Fruit fly (Drosophila melanogaster) whole organism, embryonic: Measurements from ENCODE around the gene CG9518.

ENCODE experiments used
- BtbVII ChIP-seq: fragments of 200-800 bp; sonication (Bioruptor generic); optimal IDR thresholded peaks from 3 replicates; lab custom pipeline; 2017; ENCODE audit warnings: missing biosample characterization, mild to moderate bottlenecking, missing genetic modification characterization
- C15 ChIP-seq: fragments of 200-800 bp; sonication (Bioruptor generic); IDR thresholded peaks from 3 replicates; pipeline ENCODE4 v1.3.6; 2022; ENCODE audit warnings: missing biosample characterization, missing genetic modification characterization
- CG10543 ChIP-seq: fragments of 200-800 bp; sonication (Bioruptor generic); optimal IDR thresholded peaks from 3 replicates; lab custom pipeline; 2017; ENCODE audit warnings: missing biosample characterization, mild to moderate bottlenecking, missing genetic modification characterization, moderate library complexity
- CG11456 ChIP-seq: fragments of 200-800 bp; sonication (Bioruptor generic); IDR thresholded peaks from 3 replicates; pipeline ENCODE4 v1.3.6; 2022; ENCODE audit warnings: missing biosample characterization, missing genetic modification characterization
- CG11696 ChIP-seq: fragments of 200-800 bp; sonication (Bioruptor generic); IDR thresholded peaks from 2 replicates; pipeline ENCODE4 v1.3.6; 2022; ENCODE audit warnings: missing biosample characterization, missing genetic modification characterization
- CG12659 ChIP-seq: fragments of 200-800 bp; sonication (Bioruptor generic); optimal IDR thresholded peaks from 3 replicates; lab custom pipeline; 2017; ENCODE audit warnings: mild to moderate bottlenecking, missing biosample characterization, missing genetic modification reagents, missing genetic modification characterization
- CG14860 ChIP-seq: fragments of 200-800 bp; sonication (Bioruptor generic); IDR thresholded peaks from 3 replicates; pipeline ENCODE4 v1.3.6; 2022; ENCODE audit warnings: missing biosample characterization, missing genetic modification characterization; ENCODE audit not compliant: partially characterized antibody
- CG1529 ChIP-seq: fragments of 200-800 bp; sonication (Bioruptor generic); optimal IDR thresholded peaks from 3 replicates; lab custom pipeline; 2018; ENCODE audit warnings: missing biosample characterization, missing genetic modification characterization
- CG1647 ChIP-seq: fragments of 200-800 bp; sonication (Bioruptor generic); optimal IDR thresholded peaks from 3 replicates; lab custom pipeline; 2016; ENCODE audit warnings: missing biosample characterization, missing genetic modification characterization
- CG1792 ChIP-seq: fragments of 200-800 bp; sonication (Bioruptor generic); optimal IDR thresholded peaks from 2 replicates; lab custom pipeline; 2016; ENCODE audit warnings: missing biosample characterization, missing genetic modification characterization
- CG2116 ChIP-seq: fragments of 200-800 bp; sonication (Bioruptor generic); optimal IDR thresholded peaks from 3 replicates; lab custom pipeline; 2018; ENCODE audit warnings: missing biosample characterization, mild to moderate bottlenecking, missing genetic modification characterization
- CG2120 ChIP-seq: fragments of 200-800 bp; sonication (Bioruptor generic); optimal IDR thresholded peaks from 3 replicates; lab custom pipeline; 2016; ENCODE audit warnings: missing biosample characterization, missing genetic modification characterization
- CG31388 ChIP-seq: fragments of 200-800 bp; sonication (Bioruptor generic); optimal IDR thresholded peaks from 2 replicates; lab custom pipeline; 2016; ENCODE audit warnings: missing biosample characterization, missing genetic modification characterization
- CG3281 ChIP-seq: fragments of 200-800 bp; sonication (Bioruptor generic); optimal IDR thresholded peaks from 3 replicates; lab custom pipeline; 2017; ENCODE audit warnings: missing biosample characterization, mild to moderate bottlenecking, missing genetic modification characterization
- CG33213 ChIP-seq: fragments of 200-800 bp; sonication (Bioruptor generic); optimal IDR thresholded peaks from 3 replicates; lab custom pipeline; 2016; ENCODE audit warnings: missing biosample characterization, missing genetic modification characterization
- CG3838 ChIP-seq: fragments of 200-800 bp; sonication (Bioruptor generic); optimal IDR thresholded peaks from 3 replicates; lab custom pipeline; 2016; ENCODE audit warnings: missing biosample characterization, missing genetic modification characterization
- CG6254 ChIP-seq: fragments of 200-800 bp; sonication (Bioruptor generic); optimal IDR thresholded peaks from 3 replicates; lab custom pipeline; 2017; ENCODE audit warnings: mild to moderate bottlenecking, missing biosample characterization, missing genetic modification reagents, missing genetic modification characterization
- CG6765 ChIP-seq: fragments of 200-800 bp; sonication (Bioruptor generic); optimal IDR thresholded peaks from 3 replicates; lab custom pipeline; 2017; ENCODE audit warnings: missing biosample characterization, mild to moderate bottlenecking, missing genetic modification characterization
- CG7745 ChIP-seq: fragments of 200-800 bp; sonication (Bioruptor generic); optimal IDR thresholded peaks from 2 replicates; lab custom pipeline; 2018; ENCODE audit warnings: missing biosample characterization, mild to moderate bottlenecking, missing genetic modification characterization, moderate library complexity
- CG8924 ChIP-seq: fragments of 200-800 bp; optimal IDR thresholded peaks from 3 replicates; lab custom pipeline; 2019; ENCODE audit warnings: missing biosample characterization, mild to moderate bottlenecking, missing genetic modification characterization, moderate library complexity
- E2f1 ChIP-seq: fragments of 200-800 bp; sonication (Bioruptor generic); IDR thresholded peaks from 2 replicates; pipeline ENCODE4 v1.3.6; 2022; ENCODE audit warnings: missing biosample characterization, missing genetic modification characterization
- Elba2 ChIP-seq: fragments of 200-800 bp; sonication (Bioruptor generic); optimal IDR thresholded peaks from 3 replicates; lab custom pipeline; 2016; ENCODE audit warnings: missing biosample characterization, missing genetic modification characterization
- GATAe ChIP-seq: fragments of 200-800 bp; sonication (Bioruptor generic); conservative IDR thresholded peaks from 2 replicates; pipeline ENCODE4 v1.3.6; 2022; ENCODE audit warnings: missing biosample characterization, missing genetic modification characterization
- Gug ChIP-seq: fragments of 200-800 bp; sonication (Bioruptor generic); IDR thresholded peaks from 4 replicates; pipeline ENCODE4 v1.3.6; 2022; ENCODE audit warnings: missing biosample characterization, missing genetic modification characterization
- HLH54F ChIP-seq: fragments of 200-800 bp; sonication (Bioruptor generic); optimal IDR thresholded peaks from 3 replicates; lab custom pipeline; 2016; ENCODE audit warnings: missing biosample characterization, missing genetic modification characterization
- Hey ChIP-seq: fragments of 200-800 bp; sonication (Bioruptor generic); optimal IDR thresholded peaks from 3 replicates; lab custom pipeline; 2018; ENCODE audit warnings: missing biosample characterization, mild to moderate bottlenecking, missing genetic modification characterization
- Mad ChIP-seq: fragments of 200-800 bp; sonication (Bioruptor generic); optimal IDR thresholded peaks from 2 replicates; lab custom pipeline; 2016; ENCODE audit warnings: missing biosample characterization, missing genetic modification characterization
- Med ChIP-seq: fragments of 200-800 bp; sonication (Bioruptor generic); peaks from one replicate; lab custom pipeline; 2016; ENCODE audit warnings: missing biosample characterization, missing genetic modification characterization, mild to moderate bottlenecking, inconsistent platforms, moderate library complexity
- Nf-YB ChIP-seq: fragments of 200-800 bp; sonication (Bioruptor generic); optimal IDR thresholded peaks from 3 replicates; lab custom pipeline; 2019; ENCODE audit warnings: missing biosample characterization, mild to moderate bottlenecking, missing genetic modification characterization, moderate library complexity
- ac ChIP-seq: fragments of 200-800 bp; sonication (Bioruptor generic); optimal IDR thresholded peaks from 3 replicates; lab custom pipeline; 2017; ENCODE audit warnings: missing biosample characterization, mild to moderate bottlenecking, missing genetic modification characterization
- ara ChIP-seq: fragments of 200-800 bp; sonication (Bioruptor generic); IDR thresholded peaks from 2 replicates; pipeline ENCODE4 v1.3.6; 2022; ENCODE audit warnings: missing biosample characterization, missing genetic modification characterization
- btn ChIP-seq: fragments of 200-800 bp; sonication (Bioruptor generic); optimal IDR thresholded peaks from 2 replicates; lab custom pipeline; 2016; ENCODE audit warnings: missing biosample characterization, missing genetic modification characterization
- cato ChIP-seq: fragments of 200-800 bp; sonication (Bioruptor generic); optimal IDR thresholded peaks from 2 replicates; lab custom pipeline; 2016; ENCODE audit warnings: missing biosample characterization, missing genetic modification characterization, borderline replicate concordance
- chif ChIP-seq, 2 experiments: fragments of 200-800 bp; sonication (Bioruptor generic); optimal IDR thresholded peaks; 3 replicates each; lab custom pipeline; 2016; ENCODE audit warnings: missing biosample characterization in 2 of 2, missing genetic modification characterization in 2 of 2
- ci ChIP-seq: fragments of 200-800 bp; sonication (Bioruptor generic); IDR thresholded peaks from 3 replicates; pipeline ENCODE4 v1.3.6; 2022; ENCODE audit warnings: missing biosample characterization, missing genetic modification characterization
- dmrt99B ChIP-seq: fragments of 200-800 bp; sonication (Bioruptor generic); optimal IDR thresholded peaks from 2 replicates; lab custom pipeline; 2018; ENCODE audit warnings: missing biosample characterization, mild to moderate bottlenecking, missing genetic modification characterization, moderate library complexity
- dpn ChIP-seq, 2 experiments: fragments of 200-800 bp; sonication (Bioruptor generic); optimal IDR thresholded peaks; 3 replicates each; lab custom pipeline; 2016; ENCODE audit warnings: missing biosample characterization in 2 of 2, missing genetic modification characterization in 2 of 2
- grn ChIP-seq: fragments of 200-800 bp; sonication (Bioruptor generic); optimal IDR thresholded peaks from 3 replicates; lab custom pipeline; 2017; ENCODE audit warnings: missing biosample characterization, missing genetic modification characterization
- gsb-n ChIP-seq: fragments of 200-800 bp; sonication (Bioruptor generic); optimal IDR thresholded peaks from 3 replicates; lab custom pipeline; 2018; ENCODE audit warnings: missing biosample characterization, mild to moderate bottlenecking, missing genetic modification characterization
- lab ChIP-seq: fragments of 200-800 bp; sonication (Bioruptor generic); optimal IDR thresholded peaks from 3 replicates; lab custom pipeline; 2017; ENCODE audit warnings: missing biosample characterization, missing genetic modification characterization, mild to moderate bottlenecking, moderate library complexity, missing genetic modification reagents
- nerfin-2 ChIP-seq: fragments of 200-800 bp; sonication (Bioruptor generic); IDR thresholded peaks from 2 replicates; pipeline ENCODE4 v1.3.6; 2022; ENCODE audit warnings: missing biosample characterization, missing genetic modification characterization; ENCODE audit not compliant: partially characterized antibody
- prd ChIP-seq, 3 experiments: fragments of >200 bp in 2 of 3; fragments of 200-800 bp in 1 of 3; sonication (Bioruptor generic) in 1 of 3; optimal IDR thresholded peaks in 2 of 3; IDR thresholded peaks in 1 of 3; 2 replicates in 2 of 3; 3 replicates in 1 of 3; pipeline versions ENCODE4 v1.3.6 to Lab custom; 2017 to 2022; ENCODE audit warnings: missing biosample characterization in 1 of 3, missing genetic modification characterization in 1 of 3
- sd ChIP-seq: fragments of 200-800 bp; sonication (Bioruptor generic); optimal IDR thresholded peaks from 3 replicates; lab custom pipeline; 2018; ENCODE audit warnings: missing biosample characterization, mild to moderate bottlenecking, missing genetic modification characterization, moderate library complexity
- slbo ChIP-seq: fragments of 200-800 bp; sonication (Bioruptor generic); IDR thresholded peaks from 2 replicates; pipeline ENCODE4 v1.3.6; 2022; ENCODE audit warnings: missing biosample characterization, missing genetic modification characterization
- slou ChIP-seq: fragments of 200-800 bp; sonication (Bioruptor generic); optimal IDR thresholded peaks from 3 replicates; lab custom pipeline; 2016; ENCODE audit warnings: missing biosample characterization, missing genetic modification characterization
- unc-4 ChIP-seq: fragments of 200-800 bp; sonication (Bioruptor generic); IDR thresholded peaks from 2 replicates; pipeline ENCODE4 v1.3.6; 2022; ENCODE audit warnings: missing biosample characterization, missing genetic modification characterization; ENCODE audit not compliant: partially characterized antibody
- unpg ChIP-seq: fragments of 200-800 bp; sonication (Bioruptor generic); optimal IDR thresholded peaks from 3 replicates; lab custom pipeline; 2018; ENCODE audit warnings: missing biosample characterization, mild to moderate bottlenecking, missing genetic modification characterization, moderate library complexity
- wek ChIP-seq: fragments of 200-800 bp; sonication (Bioruptor generic); optimal IDR thresholded peaks from 3 replicates; lab custom pipeline; 2018; ENCODE audit warnings: missing biosample characterization, mild to moderate bottlenecking, missing genetic modification characterization, moderate library complexity
- wor ChIP-seq: fragments of 200-800 bp; sonication (Bioruptor generic); IDR thresholded peaks from 2 replicates; pipeline ENCODE4 v1.3.6; 2022; ENCODE audit warnings: missing biosample characterization, missing genetic modification characterization
- zfh1 ChIP-seq: fragments of 200-800 bp; sonication (Bioruptor generic); IDR thresholded peaks from 3 replicates; pipeline ENCODE4 v1.3.6; 2022; ENCODE audit warnings: missing biosample characterization, missing genetic modification characterization

CG9518 gene

dm6 chrX:14905499-14906044 lies 34.6 kb upstream of the CG9518 start, which contains the start of gene CG9512 (continued):
- TF ChIP-seq Nf-YB (GFP tag; lab: Kevin White, UChicago) (no peak), Med (GFP tag; lab: Kevin White, UChicago) (peak; percentile 43), CG8924 (tag; lab: Kevin White, UChicago) (no peak), CG11456 (GFP tag; lab: Robert Waterston, UW) (no peak), zfh1 (GFP tag; lab: Robert Waterston, UW) (no peak), CG33213 (no peak), lab (peak; percentile 23), CG3838 (GFP tag; lab: Kevin White, UChicago) (no peak), cato (no peak), Mad (no peak), E2f1 (GFP tag; lab: Robert Waterston, UW) (no peak), CG12659 (GFP tag; lab: Kevin White, UChicago) (no peak), ac (GFP tag; lab: Kevin White, UChicago) (no peak), CG6765 (GFP tag; lab: Kevin White, UChicago) (no peak), grn (GFP tag; lab: Kevin White, UChicago) (peak; percentile 91), BtbVII (no peak), unc-4 (GFP tag; lab: Robert Waterston, UW) (no peak), prd (optimal IDR thresholded peaks at IDR 0.05; lab: Kevin White, UChicago) (no peak), prd (GFP tag; IDR thresholded peaks at IDR 0.05; lab: Robert Waterston, UW) (no peak), nerfin-2 (GFP tag; lab: Robert Waterston, UW) (no peak), CG2116 (GFP tag; lab: Kevin White, UChicago) (no peak), wor (GFP tag; lab: Robert Waterston, UW) (no peak), dpn (GFP tag; optimal IDR thresholded peaks at IDR 0.05; lab: Kevin White, UChicago) (no peak), ci (GFP tag; lab: Robert Waterston, UW) (peak; percentile 68; the same call in 2 of the 3 replicates), chif (GFP tag; optimal IDR thresholded peaks at IDR 0.05; lab: Kevin White, UChicago) (no peak), unpg (GFP tag; lab: Kevin White, UChicago) (no peak), ara (no peak), C15 (GFP tag; lab: Robert Waterston, UW) (no peak), Gug (GFP tag; lab: Robert Waterston, UW) (no peak), CG10543 (GFP tag; lab: Kevin White, UChicago) (peak; percentile 63), CG1647 (GFP tag; lab: Kevin White, UChicago) (no peak), sd (tag; lab: Kevin White, UChicago) (peak; percentile 11), GATAe (GFP tag; lab: Robert Waterston, UW) (peak; percentile 78), Hey (tag; lab: Kevin White, UChicago) (peak; percentile 82), CG14860 (GFP tag; lab: Robert Waterston, UW) (no peak), CG31388 (GFP tag; lab: Kevin White, UChicago) (no peak), btn (GFP tag; lab: Kevin White, UChicago) (no peak), CG7745 (tag; lab: Kevin White, UChicago) (no peak), CG1792 (GFP tag; lab: Kevin White, UChicago) (no peak), CG2120 (no peak), dmrt99B (tag; lab: Kevin White, UChicago) (no peak), wek (GFP tag; lab: Kevin White, UChicago) (no peak), HLH54F (GFP tag; lab: Kevin White, UChicago) (no peak), CG3281 (GFP tag; lab: Kevin White, UChicago) (no peak), CG11696 (GFP tag; lab: Robert Waterston, UW) (no peak), CG6254 (GFP tag; lab: Kevin White, UChicago) (no peak), gsb-n (no peak), CG1529 (GFP tag; lab: Kevin White, UChicago) (no peak), slou (GFP tag; lab: Kevin White, UChicago) (no peak), slbo (GFP tag; lab: Robert Waterston, UW) (no peak), Elba2 (GFP tag; lab: Kevin White, UChicago) (no peak)
